Fruit fly (Drosophila melanogaster) whole organism, adult: ENCODE results near the gene CNPYb.

ENCODE experiments used
- CG11617 ChIP-seq: fragments of 200-800 bp; sonication (Bioruptor generic); optimal IDR thresholded peaks from 2 replicates; lab custom pipeline; 2017; ENCODE audit warnings: mild to moderate bottlenecking, missing biosample characterization, missing genetic modification reagents, missing genetic modification characterization
- CG12768 ChIP-seq: fragments of 200-800 bp; sonication (Bioruptor generic); optimal IDR thresholded peaks from 2 replicates; lab custom pipeline; 2017; ENCODE audit warnings: missing biosample characterization, missing genetic modification characterization, mild to moderate bottlenecking, moderate library complexity, missing genetic modification reagents
- CG14711 ChIP-seq: fragments of 200-800 bp; sonication (Bioruptor generic); optimal IDR thresholded peaks from 2 replicates; lab custom pipeline; 2018; ENCODE audit warnings: missing biosample characterization, mild to moderate bottlenecking, missing genetic modification characterization, moderate library complexity
- CG1620 ChIP-seq: fragments of 200-800 bp; sonication (Bioruptor generic); optimal IDR thresholded peaks from 2 replicates; lab custom pipeline; 2016; ENCODE audit warnings: missing biosample characterization, missing genetic modification characterization
- CG33017 ChIP-seq: fragments of 200-800 bp; sonication (Bioruptor generic); optimal IDR thresholded peaks from 2 replicates; lab custom pipeline; 2018; ENCODE audit warnings: missing biosample characterization, mild to moderate bottlenecking, missing genetic modification characterization, moderate library complexity
- CG5204 ChIP-seq: fragments of 200-800 bp; sonication (Bioruptor generic); optimal IDR thresholded peaks from 2 replicates; lab custom pipeline; 2016; ENCODE audit warnings: missing biosample characterization, missing genetic modification characterization
- CG7045 ChIP-seq: fragments of 200-800 bp; sonication (Bioruptor generic); optimal IDR thresholded peaks from 2 replicates; lab custom pipeline; 2017; ENCODE audit warnings: missing biosample characterization, mild to moderate bottlenecking, missing genetic modification characterization
- CG7101 ChIP-seq: fragments of 200-800 bp; sonication (Bioruptor generic); optimal IDR thresholded peaks from 2 replicates; lab custom pipeline; 2018; ENCODE audit warnings: missing biosample characterization, mild to moderate bottlenecking, missing genetic modification characterization, moderate library complexity
- Clk ChIP-seq: fragments of 200-800 bp; sonication (Bioruptor generic); optimal IDR thresholded peaks from 2 replicates; lab custom pipeline; 2017; ENCODE audit warnings: missing biosample characterization, missing genetic modification characterization
- Crg-1 ChIP-seq: fragments of 200-800 bp; sonication (Bioruptor generic); optimal IDR thresholded peaks from 2 replicates; lab custom pipeline; 2016; ENCODE audit warnings: missing biosample characterization, missing genetic modification characterization
- Hr96 ChIP-seq: fragments of 200-800 bp; sonication (Bioruptor generic); optimal IDR thresholded peaks from 2 replicates; lab custom pipeline; 2016; ENCODE audit warnings: missing biosample characterization, missing genetic modification characterization
- Mnt ChIP-seq: fragments of 200-800 bp; sonication (Bioruptor generic); optimal IDR thresholded peaks from 2 replicates; lab custom pipeline; 2016; ENCODE audit warnings: missing biosample characterization, mild to moderate bottlenecking, missing genetic modification characterization
- bab1 ChIP-seq: fragments of 200-800 bp; sonication (Bioruptor generic); optimal IDR thresholded peaks from 3 replicates; lab custom pipeline; 2019; ENCODE audit warnings: missing biosample characterization, mild to moderate bottlenecking, missing genetic modification characterization, moderate library complexity
- cic ChIP-seq: fragments of 200-800 bp; sonication (Bioruptor generic); optimal IDR thresholded peaks from 2 replicates; lab custom pipeline; 2017; ENCODE audit warnings: missing biosample characterization, mild to moderate bottlenecking, missing genetic modification characterization, moderate library complexity
- cnc ChIP-seq, 2 experiments: fragments of >200 bp; optimal IDR thresholded peaks; 2 replicates each; lab custom pipeline; 2017
- kay ChIP-seq: fragments of 200-800 bp; sonication (Bioruptor generic); peaks from one replicate; lab custom pipeline; 2016; ENCODE audit warnings: missing biosample characterization, missing genetic modification characterization, borderline replicate concordance
- ovo ChIP-seq: fragments of 200-800 bp; sonication (Bioruptor generic); optimal IDR thresholded peaks from 2 replicates; lab custom pipeline; 2016; ENCODE audit warnings: missing biosample characterization, missing genetic modification characterization
- pad ChIP-seq: fragments of 200-800 bp; sonication (Bioruptor generic); optimal IDR thresholded peaks from 3 replicates; lab custom pipeline; 2017; ENCODE audit warnings: missing biosample characterization, missing genetic modification characterization, mild to moderate bottlenecking, moderate library complexity, missing genetic modification reagents
- tj ChIP-seq: fragments of 200-800 bp; sonication (Bioruptor generic); optimal IDR thresholded peaks from 3 replicates; lab custom pipeline; 2017; ENCODE audit warnings: missing biosample characterization, mild to moderate bottlenecking, missing genetic modification characterization, moderate library complexity
- toe ChIP-seq: fragments of 200-800 bp; sonication (Bioruptor generic); optimal IDR thresholded peaks from 2 replicates; lab custom pipeline; 2016; ENCODE audit warnings: missing biosample characterization, missing genetic modification characterization

CNPYb gene

dm6 chr3L:19096032-19096431 lies at the start of gene CNPYb:
CNPYb (minus strand) TSS chr3L:19096217.
- TF ChIP-seq tj (GFP tag; lab: Kevin White, UChicago) (peak; percentile 22), Hr96 (GFP tag; lab: Kevin White, UChicago) (no peak), Clk (GFP tag; lab: Kevin White, UChicago) (no peak), CG7101 (tag; lab: Kevin White, UChicago) (peak; percentile 52), CG7045 (GFP tag; lab: Kevin White, UChicago) (no peak), kay (GFP tag; lab: Kevin White, UChicago) (no peak), CG14711 (tag; lab: Kevin White, UChicago) (no peak), Mnt (no peak), cic (no peak), CG5204 (GFP tag; lab: Kevin White, UChicago) (no peak), toe (no peak), CG12768 (GFP tag; lab: Kevin White, UChicago) (peak; percentile 3), pad (GFP tag; lab: Kevin White, UChicago) (peak; percentile 17), CG11617 (GFP tag; lab: Kevin White, UChicago) (peak; percentile 9), ovo (no peak), CG1620 (GFP tag; lab: Kevin White, UChicago) (no peak), cnc (optimal IDR thresholded peaks at IDR 0.05; lab: Kevin White, UChicago) (no peak), Crg-1 (GFP tag; lab: Kevin White, UChicago) (peak; percentile 51), CG33017 (tag; lab: Kevin White, UChicago) (peak; percentile 13), bab1 (GFP tag; lab: Kevin White, UChicago) (peak; percentile 15)

dm6 chr3L:19143940-19144571 lies 48.0 kb upstream of the CNPYb start:
- TF ChIP-seq tj (GFP tag; lab: Kevin White, UChicago): no peak

dm6 chr3L:19142587-19142986 lies 46.6 kb upstream of the CNPYb start:
- no peak for TF ChIP-seq kay (GFP tag; lab: Kevin White, UChicago)
- TF ChIP-seq CG11617 (GFP tag; lab: Kevin White, UChicago): no peak
- TF ChIP-seq toe: no peak
- no peak for TF ChIP-seq Mnt
- TF ChIP-seq CG5204 (GFP tag; lab: Kevin White, UChicago): no peak
- TF ChIP-seq CG12768 (GFP tag; lab: Kevin White, UChicago): no peak
- no peak for TF ChIP-seq Crg-1 (GFP tag; lab: Kevin White, UChicago)
- TF ChIP-seq bab1 (GFP tag; lab: Kevin White, UChicago): no peak

dm6 chr3L:19140084-19141011 lies 44.3 kb upstream of the CNPYb start:
- TF ChIP-seq kay (GFP tag; lab: Kevin White, UChicago): peak; percentile 72
- no peak for TF ChIP-seq ovo

dm6 chr3L:19138925-19139503 lies 43.0 kb upstream of the CNPYb start, which contains the start of gene CG14082:
CG14082 (minus strand) TSS chr3L:19138975.
- no peak for TF ChIP-seq cic
- TF ChIP-seq Mnt: peak; percentile 38

dm6 chr3L:19132586-19132985 lies 36.6 kb upstream of the CNPYb start:
- no peak for TF ChIP-seq bab1 (GFP tag; lab: Kevin White, UChicago)

- no peak for TF ChIP-seq kay (GFP tag; lab: Kevin White, UChicago)
- TF ChIP-seq CG5204 (GFP tag; lab: Kevin White, UChicago): no peak
- TF ChIP-seq ovo: no peak
- TF ChIP-seq CG33017 (tag; lab: Kevin White, UChicago): no peak
- TF ChIP-seq CG1620 (GFP tag; lab: Kevin White, UChicago): no peak
- TF ChIP-seq bab1 (GFP tag; lab: Kevin White, UChicago): no peak
- no peak for TF ChIP-seq CG12768 (GFP tag; lab: Kevin White, UChicago)
- TF ChIP-seq CG11617 (GFP tag; lab: Kevin White, UChicago): no peak
- TF ChIP-seq Mnt: no peak
- no peak for TF ChIP-seq CG7101 (tag; lab: Kevin White, UChicago)
- TF ChIP-seq pad (GFP tag; lab: Kevin White, UChicago): no peak
- TF ChIP-seq toe: no peak
- no peak for TF ChIP-seq CG14711 (tag; lab: Kevin White, UChicago)
- TF ChIP-seq tj (GFP tag; lab: Kevin White, UChicago): no peak
- TF ChIP-seq CG7045 (GFP tag; lab: Kevin White, UChicago): no peak
- no peak for TF ChIP-seq Hr96 (GFP tag; lab: Kevin White, UChicago)
Measured at dm6 chr3L:19129565-19129964, 33.5 kb upstream of the CNPYb start, which contains the start of gene Spn75F. Spn75F (minus strand) TSS chr3L:19129665.
